Worm (Caenorhabditis elegans): ENCODE data around the gene F13B12.4.
A peak's percentile ranks its signal among the peaks of the same experiment; 100 is the strongest.

Gene F13B12.4

ce11 chrIV:10483607-10484117 is 34.0 kb upstream of the F13B12.4 start, which contains the start of the genes F01D4.5 and ced-5 (continued):
- TF ChIP-seq Y5F2A.4 (GFP tag; optimal IDR thresholded peaks at IDR 0.05) (no peak), ctbp-1 (GFP tag; IDR thresholded peaks at IDR 0.05) (no peak), ztf-11 (tag; optimal IDR thresholded peaks at IDR 0.05) (no peak), F26F4.8 (GFP tag; conservative IDR thresholded peaks at IDR 0.05) (no peak), lin-38 (GFP tag; IDR thresholded peaks at IDR 0.05) (peak; percentile 62), ZK337.2 (GFP tag; IDR thresholded peaks at IDR 0.05) (peak; percentile 94), nhr-11 (tag; optimal IDR thresholded peaks at IDR 0.05) (no peak), tra-1 (GFP tag; IDR thresholded peaks at IDR 0.05) (peak; percentile 70), gei-8 (GFP tag; optimal IDR thresholded peaks at IDR 0.05) (no peak), zip-11 (GFP tag; IDR thresholded peaks at IDR 0.05) (no peak), egl-27 (tag; optimal IDR thresholded peaks at IDR 0.05) (no peak), ceh-62 (tag; optimal IDR thresholded peaks at IDR 0.05) (no peak), jun-1 (tag; optimal IDR thresholded peaks at IDR 0.05) (no peak), dmd-9 (GFP tag; IDR thresholded peaks at IDR 0.05) (peak; percentile 91), lsy-2 (tag; optimal IDR thresholded peaks at IDR 0.05) (peak in 1 of 2 experiments; percentile 89), F10B5.3 (tag; optimal IDR thresholded peaks at IDR 0.05) (peak; percentile 69), ceh-20 (GFP tag; IDR thresholded peaks at IDR 0.05) (no peak), R02D3.7 (tag; optimal IDR thresholded peaks at IDR 0.05) (no peak), nhr-48 (tag; optimal IDR thresholded peaks at IDR 0.05) (peak; percentile 32), lin-15B (tag; optimal IDR thresholded peaks at IDR 0.05) (no peak), F44E2.7 (GFP tag; IDR thresholded peaks at IDR 0.05) (no peak), lin-39 (tag; optimal IDR thresholded peaks at IDR 0.05) (no peak), zfp-3 (GFP tag; conservative IDR thresholded peaks at IDR 0.05) (no peak), attf-4 (tag; optimal IDR thresholded peaks at IDR 0.05) (no peak), nhr-25 (tag; optimal IDR thresholded peaks at IDR 0.05; ENCODE audit: borderline replicate concordance, insufficient read depth) (no peak), Y75B8A.6 (GFP tag; IDR thresholded peaks at IDR 0.05) (no peak), rbr-2 (tag; optimal IDR thresholded peaks at IDR 0.05) (peak; percentile 55), spr-1 (tag; optimal IDR thresholded peaks at IDR 0.05) (peak; percentile 35), F37D6.2 (tag; optimal IDR thresholded peaks at IDR 0.05) (peak; percentile 28), hlh-11 (tag; optimal IDR thresholded peaks at IDR 0.05) (peak; percentile 60), nhr-102 (tag; optimal IDR thresholded peaks at IDR 0.05) (peak; percentile 73), ceh-44 (GFP tag; IDR thresholded peaks at IDR 0.05) (no peak), sdz-12 (GFP tag; optimal IDR thresholded peaks at IDR 0.05) (no peak), ztf-7 (tag; optimal IDR thresholded peaks at IDR 0.05) (peak; percentile 65), unc-39 (tag; optimal IDR thresholded peaks at IDR 0.05) (no peak), daf-16 (GFP tag; optimal IDR thresholded peaks at IDR 0.05) (peak; percentile 4 to 24), daf-16 (tag; optimal IDR thresholded peaks at IDR 0.05) (peak; percentile 87), ceh-28 (tag; optimal IDR thresholded peaks at IDR 0.05) (no peak)

ce11 chrIV:10482585-10482984 is 32.9 kb upstream of the F13B12.4 start:
- TF ChIP-seq ZK546.5 (tag; optimal IDR thresholded peaks at IDR 0.05) (no peak), dmd-6 (GFP tag; IDR thresholded peaks at IDR 0.05) (0 out of 2 replicates have a peak, but pooled peaks have one; percentile 9), nhr-28 (tag; optimal IDR thresholded peaks at IDR 0.05) (peak; percentile 26), F26F4.8 (GFP tag; conservative IDR thresholded peaks at IDR 0.05) (no peak), daf-16 (GFP tag; optimal IDR thresholded peaks at IDR 0.05) (no peak), daf-16 (tag; optimal IDR thresholded peaks at IDR 0.05) (peak; percentile 47), nhr-10 (tag; optimal IDR thresholded peaks at IDR 0.05) (no peak), pqm-1 (tag; optimal IDR thresholded peaks at IDR 0.05) (peak; percentile 26), ztf-11 (tag; optimal IDR thresholded peaks at IDR 0.05) (no peak), mdl-1 (tag; optimal IDR thresholded peaks at IDR 0.05) (peak in 1 of 2 experiments; percentile 7), hlh-30 (tag; optimal IDR thresholded peaks at IDR 0.05; ENCODE audit: insufficient read depth) (peak; percentile 22), ces-1 (GFP tag; optimal IDR thresholded peaks at IDR 0.05) (no peak)

Measured in whole organism, L4 larva.